Worm (Caenorhabditis elegans): ENCODE data around the gene ZK1055.4.

DNA sequence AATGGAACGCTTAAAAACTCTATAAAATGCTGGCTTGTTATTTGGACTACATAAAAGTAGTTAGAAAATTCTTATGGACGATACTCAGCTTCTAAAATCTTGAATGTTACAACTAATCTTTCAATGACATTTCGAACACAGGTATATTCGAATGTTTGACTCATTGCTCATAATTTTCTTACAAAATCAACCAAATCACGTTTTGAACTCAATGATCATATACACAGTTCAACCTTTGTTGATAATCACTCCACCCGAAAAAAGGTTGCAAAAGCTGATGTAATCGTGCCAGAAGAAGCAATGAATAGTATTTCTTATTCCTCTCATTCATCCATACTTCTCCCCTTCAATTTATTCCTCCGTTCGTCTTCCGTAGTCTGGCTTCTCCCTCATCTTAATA, 32.7 kb upstream of the ZK1055.4 start, which contains the start of gene K04A8.20:
- no peak for TF ChIP-seq F13H6.1 (tag; optimal IDR thresholded peaks at IDR 0.05)
- no peak for TF ChIP-seq T23F11.4 (GFP tag; optimal IDR thresholded peaks at IDR 0.05)
- TF ChIP-seq dmd-4 (tag; optimal IDR thresholded peaks at IDR 0.05; ENCODE audit: borderline replicate concordance) = no peak
- no peak for TF ChIP-seq ets-4 (tag; optimal IDR thresholded peaks at IDR 0.05)
- no peak for TF ChIP-seq fkh-10 (GFP tag; optimal IDR thresholded peaks at IDR 0.05)
- TF ChIP-seq sdc-2 (tag; optimal IDR thresholded peaks at IDR 0.05) = no peak
- TF ChIP-seq K09A11.1 (tag; optimal IDR thresholded peaks at IDR 0.05; ENCODE audit: insufficient read depth) = no peak
- no peak for TF ChIP-seq nhr-11 (tag; optimal IDR thresholded peaks at IDR 0.05)
- no peak for TF ChIP-seq pqm-1 (tag; optimal IDR thresholded peaks at IDR 0.05)
- no peak for TF ChIP-seq pax-1 (tag; optimal IDR thresholded peaks at IDR 0.05)
- TF ChIP-seq pros-1 (tag; optimal IDR thresholded peaks at IDR 0.05) = no peak

Data from whole organism, late embryonic.